Worm (Caenorhabditis elegans): ENCODE measurements around the gene T10B10.8.

ce11 chrX:15213182-15213829 lies 47.3 kb upstream of the T10B10.8 start, which contains the start of the genes H03A11.13 and famk-1:
- TF ChIP-seq sptf-2 (GFP tag; optimal IDR thresholded peaks at IDR 0.05) (no peak), hrde-1 (tag; optimal IDR thresholded peaks at IDR 0.05; ENCODE audit: borderline replicate concordance) (no peak), cebp-2 (GFP tag; IDR thresholded peaks at IDR 0.05) (no peak), pbrm-1 (GFP tag; IDR thresholded peaks at IDR 0.05) (no peak), F52B5.7 (tag; optimal IDR thresholded peaks at IDR 0.05) (no peak), attf-3 (GFP tag; conservative IDR thresholded peaks at IDR 0.05) (no peak), ceh-79 (tag; optimal IDR thresholded peaks at IDR 0.05) (no peak), dpl-1 (GFP tag; optimal IDR thresholded peaks at IDR 0.05) (no peak), efl-1 (GFP tag; optimal IDR thresholded peaks at IDR 0.05) (no peak), ama-1 (optimal IDR thresholded peaks at IDR 0.05) (no peak), ama-1 (GFP tag; optimal IDR thresholded peaks at IDR 0.05) (no peak), egrh-3 (GFP tag; IDR thresholded peaks at IDR 0.05) (no peak)
